5 fruit fly cellular contexts compared by ENCODE assay signal in genomic region chr2L:10009800-10010658, dm6.
TF ChIP-seq lines count a peak whose summit lies in the region.

No protein-coding gene starts in this region.

- TF ChIP-seq CTCF in whole organism, embryonic (GFP tag; optimal IDR thresholded peaks at IDR 0.05; lab: Kevin White, UChicago): peak; percentile 49

TF ChIP-seq in whole organism, adult, 20 proteins besides CTCF, POLR2A, EP300 and RAD21 (continues in another document):
- TF ChIP-seq ovo (GFP tag; optimal IDR thresholded peaks at IDR 0.05; lab: Kevin White, UChicago): peak; percentile 91
- peak; percentile 99 for TF ChIP-seq CG7045 (GFP tag; optimal IDR thresholded peaks at IDR 0.05; lab: Kevin White, UChicago)
- peak; percentile 99 for TF ChIP-seq CG5204 (GFP tag; optimal IDR thresholded peaks at IDR 0.05; lab: Kevin White, UChicago)
- peak; percentile 97 for TF ChIP-seq cic (GFP tag; optimal IDR thresholded peaks at IDR 0.05; lab: Kevin White, UChicago)
- TF ChIP-seq tj (GFP tag; optimal IDR thresholded peaks at IDR 0.05; lab: Kevin White, UChicago): peak; percentile 80
- peak; percentile 98 for TF ChIP-seq Crg-1 (GFP tag; optimal IDR thresholded peaks at IDR 0.05; lab: Kevin White, UChicago)
- TF ChIP-seq Mnt (GFP tag; optimal IDR thresholded peaks at IDR 0.05; lab: Kevin White, UChicago): peak; percentile 98
- peak; percentile 97 for TF ChIP-seq kay (GFP tag; lab: Kevin White, UChicago; ENCODE audit: borderline replicate concordance)
- peak; percentile 99 for TF ChIP-seq toe (GFP tag; optimal IDR thresholded peaks at IDR 0.05; lab: Kevin White, UChicago)
- peak; percentile 99 for TF ChIP-seq CG33017 (tag; optimal IDR thresholded peaks at IDR 0.05; lab: Kevin White, UChicago)
- peak; percentile 99 for TF ChIP-seq CG12768 (GFP tag; optimal IDR thresholded peaks at IDR 0.05; lab: Kevin White, UChicago)
- TF ChIP-seq Hr96 (GFP tag; optimal IDR thresholded peaks at IDR 0.05; lab: Kevin White, UChicago): peak; percentile 99
- TF ChIP-seq cnc (optimal IDR thresholded peaks at IDR 0.05; lab: Kevin White, UChicago): no peak
- TF ChIP-seq CG7101 (tag; optimal IDR thresholded peaks at IDR 0.05; lab: Kevin White, UChicago): peak; percentile 99
- TF ChIP-seq pad (GFP tag; optimal IDR thresholded peaks at IDR 0.05; lab: Kevin White, UChicago): peak; percentile 94
- peak; percentile 99 for TF ChIP-seq bab1 (GFP tag; optimal IDR thresholded peaks at IDR 0.05; lab: Kevin White, UChicago)
- peak; percentile 97 for TF ChIP-seq CG11617 (GFP tag; optimal IDR thresholded peaks at IDR 0.05; lab: Kevin White, UChicago)
- TF ChIP-seq CG14711 (tag; optimal IDR thresholded peaks at IDR 0.05; lab: Kevin White, UChicago): peak; percentile 96

TF ChIP-seq in whole organism, embryonic, 481 proteins besides CTCF, POLR2A, EP300 and RAD21 (continues in another document):
- TF ChIP-seq CG32772 (GFP tag; IDR thresholded peaks at IDR 0.05; lab: Robert Waterston, UW) (peak; percentile 97), CG6272 (GFP tag; IDR thresholded peaks at IDR 0.05; lab: Robert Waterston, UW) (peak; percentile 94), dimm (GFP tag; IDR thresholded peaks at IDR 0.05; lab: Robert Waterston, UW) (peak; percentile 94), CG7987 (GFP tag; optimal IDR thresholded peaks at IDR 0.05; lab: Kevin White, UChicago) (peak; percentile 95), CG1529 (GFP tag; optimal IDR thresholded peaks at IDR 0.05; lab: Kevin White, UChicago) (peak; percentile 94), pzg (GFP tag; optimal IDR thresholded peaks at IDR 0.05; lab: Kevin White, UChicago) (peak; percentile 31), zfh2 (GFP tag; optimal IDR thresholded peaks at IDR 0.05; lab: Kevin White, UChicago) (peak; percentile 99), cad (GFP tag; optimal IDR thresholded peaks at IDR 0.05; lab: Kevin White, UChicago) (no peak), wdn (GFP tag; IDR thresholded peaks at IDR 0.05; lab: Robert Waterston, UW) (peak; percentile 98), sug (tag; optimal IDR thresholded peaks at IDR 0.05; lab: Kevin White, UChicago) (peak; percentile 94), Poxn (GFP tag; IDR thresholded peaks at IDR 0.05; lab: Robert Waterston, UW) (peak; percentile 90), Fer2 (tag; optimal IDR thresholded peaks at IDR 0.05; lab: Kevin White, UChicago) (peak; percentile 94), CG8089 (GFP tag; optimal IDR thresholded peaks at IDR 0.05; lab: Kevin White, UChicago) (peak; percentile 96), scrt (GFP tag; optimal IDR thresholded peaks at IDR 0.05; lab: Kevin White, UChicago) (peak; percentile 91), HmgZ (tag; optimal IDR thresholded peaks at IDR 0.05; lab: Kevin White, UChicago) (peak; percentile 98), CG11093 (GFP tag; IDR thresholded peaks at IDR 0.05; lab: Robert Waterston, UW) (peak; percentile 96), knrl (GFP tag; IDR thresholded peaks at IDR 0.05; lab: Robert Waterston, UW; ENCODE audit: partially characterized antibody) (no peak), sqz (GFP tag; optimal IDR thresholded peaks at IDR 0.05; lab: Kevin White, UChicago) (peak; percentile 88), chif (GFP tag; optimal IDR thresholded peaks at IDR 0.05; lab: Kevin White, UChicago) (peak; percentile 97 to 98)

TF ChIP-seq in whole organism, prepupa, 60 proteins besides CTCF, POLR2A, EP300 and RAD21 (continues in another document):
- peak; percentile 99 for TF ChIP-seq Ets21C (GFP tag; optimal IDR thresholded peaks at IDR 0.05; lab: Kevin White, UChicago)
- TF ChIP-seq Met (GFP tag; optimal IDR thresholded peaks at IDR 0.05; lab: Kevin White, UChicago): peak; percentile 99
- TF ChIP-seq Sox102F (GFP tag; optimal IDR thresholded peaks at IDR 0.05; lab: Kevin White, UChicago): peak; percentile 99
- peak; percentile 100 for TF ChIP-seq CG6163 (GFP tag; IDR thresholded peaks at IDR 0.05; lab: Robert Waterston, UW)
- peak; percentile 90 for TF ChIP-seq Hr38 (GFP tag; optimal IDR thresholded peaks at IDR 0.05; lab: Kevin White, UChicago)
- peak; percentile 99 for TF ChIP-seq CG3032 (tag; optimal IDR thresholded peaks at IDR 0.05; lab: Kevin White, UChicago)
- peak; percentile 98 for TF ChIP-seq CG15336 (GFP tag; IDR thresholded peaks at IDR 0.05; lab: Robert Waterston, UW)
- TF ChIP-seq achi (GFP tag; optimal IDR thresholded peaks at IDR 0.05; lab: Kevin White, UChicago): peak; percentile 99
- TF ChIP-seq CG6854 (GFP tag; optimal IDR thresholded peaks at IDR 0.05; lab: Kevin White, UChicago): peak; percentile 99
- TF ChIP-seq fkh (GFP tag; optimal IDR thresholded peaks at IDR 0.05; lab: Kevin White, UChicago): peak; percentile 92
- TF ChIP-seq salr (GFP tag; optimal IDR thresholded peaks at IDR 0.05; lab: Kevin White, UChicago): peak; percentile 97 to 99
- peak; percentile 100 for TF ChIP-seq lz (GFP tag; optimal IDR thresholded peaks at IDR 0.05; lab: Kevin White, UChicago)
- peak; percentile 99 for TF ChIP-seq Smox (GFP tag; optimal IDR thresholded peaks at IDR 0.05; lab: Kevin White, UChicago)
- TF ChIP-seq net (GFP tag; optimal IDR thresholded peaks at IDR 0.05; lab: Kevin White, UChicago): peak; percentile 99
- TF ChIP-seq CG16779 (tag; optimal IDR thresholded peaks at IDR 0.05; lab: Kevin White, UChicago): peak; percentile 98
- peak; percentile 99 for TF ChIP-seq OdsH (GFP tag; optimal IDR thresholded peaks at IDR 0.05; lab: Kevin White, UChicago)
- peak; percentile 98 for TF ChIP-seq CG6808 (GFP tag; optimal IDR thresholded peaks at IDR 0.05; lab: Kevin White, UChicago)
- TF ChIP-seq CG6792 (GFP tag; optimal IDR thresholded peaks at IDR 0.05; lab: Kevin White, UChicago): peak; percentile 99
- peak; percentile 98 for TF ChIP-seq fd85E (GFP tag; optimal IDR thresholded peaks at IDR 0.05; lab: Kevin White, UChicago)

TF ChIP-seq in whole organism, pupa, 21 proteins besides CTCF, POLR2A, EP300 and RAD21:
- TF ChIP-seq rn (GFP tag; IDR thresholded peaks at IDR 0.05; lab: Robert Waterston, UW): peak; percentile 99
- TF ChIP-seq CG32121 (GFP tag; IDR thresholded peaks at IDR 0.05; lab: Robert Waterston, UW): peak; percentile 99
- TF ChIP-seq Pif1B (GFP tag; optimal IDR thresholded peaks at IDR 0.05; lab: Kevin White, UChicago): peak; percentile 99
- TF ChIP-seq CG15710 (tag; optimal IDR thresholded peaks at IDR 0.05; lab: Kevin White, UChicago): peak; percentile 99
- peak; percentile 99 for TF ChIP-seq CG8159 (tag; optimal IDR thresholded peaks at IDR 0.05; lab: Kevin White, UChicago)
- peak; percentile 92 for TF ChIP-seq D1 (tag; optimal IDR thresholded peaks at IDR 0.05; lab: Kevin White, UChicago)
- peak; percentile 99 for TF ChIP-seq CG34367 (tag; optimal IDR thresholded peaks at IDR 0.05; lab: Kevin White, UChicago)
- peak; percentile 99 for TF ChIP-seq CG12605 (GFP tag; IDR thresholded peaks at IDR 0.05; lab: Robert Waterston, UW)
- TF ChIP-seq CG17806 (tag; optimal IDR thresholded peaks at IDR 0.05; lab: Kevin White, UChicago): peak; percentile 99
- peak; percentile 99 for TF ChIP-seq CG4496 (GFP tag; IDR thresholded peaks at IDR 0.05; lab: Robert Waterston, UW)
- TF ChIP-seq EcR (GFP tag; optimal IDR thresholded peaks at IDR 0.05; lab: Kevin White, UChicago): no peak
- TF ChIP-seq CG8301 (tag; optimal IDR thresholded peaks at IDR 0.05; lab: Kevin White, UChicago): peak; percentile 99
- TF ChIP-seq gl (tag; optimal IDR thresholded peaks at IDR 0.05; lab: Kevin White, UChicago): peak; percentile 99
- TF ChIP-seq CG14655 (GFP tag; optimal IDR thresholded peaks at IDR 0.05; lab: Kevin White, UChicago): peak; percentile 99
- TF ChIP-seq Snoo (tag; optimal IDR thresholded peaks at IDR 0.05; lab: Kevin White, UChicago): peak; percentile 99
- peak; percentile 99 for TF ChIP-seq CG9948 (tag; optimal IDR thresholded peaks at IDR 0.05; lab: Kevin White, UChicago)
- peak; percentile 100 for TF ChIP-seq Pif1A (GFP tag; optimal IDR thresholded peaks at IDR 0.05; lab: Kevin White, UChicago)
- peak; percentile 98 for TF ChIP-seq CG10348 (GFP tag; IDR thresholded peaks at IDR 0.05; lab: Robert Waterston, UW)
- peak; percentile 100 for TF ChIP-seq fd96Ca (GFP tag; IDR thresholded peaks at IDR 0.05; lab: Robert Waterston, UW)
- TF ChIP-seq Ets98B (GFP tag; IDR thresholded peaks at IDR 0.05; lab: Robert Waterston, UW): peak; percentile 99
- peak; percentile 97 for TF ChIP-seq CG13204 (GFP tag; optimal IDR thresholded peaks at IDR 0.05; lab: Kevin White, UChicago)

TF ChIP-seq in whole organism, wandering third instar larva, 38 proteins besides CTCF, POLR2A, EP300 and RAD21 (continues in another document):
- TF ChIP-seq Myc (optimal IDR thresholded peaks at IDR 0.05; lab: Kevin White, UChicago) (no peak), Hr83 (GFP tag; optimal IDR thresholded peaks at IDR 0.05; lab: Kevin White, UChicago; ENCODE audit: poor library complexity, severe bottlenecking) (peak; percentile 99), lola (GFP tag; optimal IDR thresholded peaks at IDR 0.05; lab: Kevin White, UChicago) (no peak), tai (GFP tag; optimal IDR thresholded peaks at IDR 0.05; lab: Kevin White, UChicago) (peak; percentile 98), sage (GFP tag; optimal IDR thresholded peaks at IDR 0.05; lab: Kevin White, UChicago) (peak; percentile 98), br (GFP tag; optimal IDR thresholded peaks at IDR 0.05; lab: Kevin White, UChicago) (peak; percentile 99), brk (GFP tag; optimal IDR thresholded peaks at IDR 0.05; lab: Kevin White, UChicago) (peak; percentile 96), Sp1 (GFP tag; optimal IDR thresholded peaks at IDR 0.05; lab: Kevin White, UChicago) (peak; percentile 98), HLH106 (tag; optimal IDR thresholded peaks at IDR 0.05; lab: Kevin White, UChicago) (peak; percentile 99), fru (GFP tag; optimal IDR thresholded peaks at IDR 0.05; lab: Kevin White, UChicago) (peak; percentile 99), usp (GFP tag; optimal IDR thresholded peaks at IDR 0.05; lab: Kevin White, UChicago) (no peak), Hnf4 (GFP tag; optimal IDR thresholded peaks at IDR 0.05; lab: Kevin White, UChicago) (peak; percentile 99), sv (GFP tag; optimal IDR thresholded peaks at IDR 0.05; lab: Kevin White, UChicago) (peak; percentile 94), OdsH (GFP tag; optimal IDR thresholded peaks at IDR 0.05; lab: Kevin White, UChicago) (peak; percentile 100), Mio (GFP tag; optimal IDR thresholded peaks at IDR 0.05; lab: Kevin White, UChicago) (peak; percentile 95), Vsx2 (GFP tag; optimal IDR thresholded peaks at IDR 0.05; lab: Kevin White, UChicago; ENCODE audit: partially characterized antibody) (peak; percentile 35), CG9705 (GFP tag; optimal IDR thresholded peaks at IDR 0.05; lab: Kevin White, UChicago) (peak; percentile 98), CG32264 (GFP tag; optimal IDR thresholded peaks at IDR 0.05; lab: Kevin White, UChicago) (peak; percentile 98), dl (GFP tag; optimal IDR thresholded peaks at IDR 0.05; lab: Kevin White, UChicago; ENCODE audit: insufficient read depth in 1 of 2, partially characterized antibody in 2 of 2) (peak; percentile 42 to 70), Rel (GFP tag; optimal IDR thresholded peaks at IDR 0.05; lab: Kevin White, UChicago) (peak; percentile 95), Rel (tag; optimal IDR thresholded peaks at IDR 0.05; lab: Kevin White, UChicago) (peak; percentile 87), h (GFP tag; optimal IDR thresholded peaks at IDR 0.05; lab: Kevin White, UChicago) (peak; percentile 100), N (GFP tag; optimal IDR thresholded peaks at IDR 0.05; lab: Kevin White, UChicago) (no peak)
